Worm (Caenorhabditis elegans) whole organism, midembryonic: ENCODE results near the gene T07G12.3.

Experiments used
- T22C8.4 ChIP-seq: fragments of 200-800 bp; sonication (Bioruptor generic); IDR thresholded peaks from 2 replicates; pipeline ENCODE4 v1.3.6; 2022; ENCODE audit warnings: missing genetic modification characterization, missing compliant biosample characterization
- cog-1 ChIP-seq: sonication (generic microtip); optimal IDR thresholded peaks from 2 replicates; lab custom pipeline; 2016; ENCODE audit warnings: missing genetic modification characterization, missing compliant biosample characterization
- med-1 ChIP-seq: sonication (generic microtip); optimal IDR thresholded peaks from 2 replicates; lab custom pipeline; 2017; ENCODE audit warnings: missing genetic modification characterization, mild to moderate bottlenecking, missing compliant biosample characterization, antibody characterized with exemption, missing genetic modification reagents; ENCODE audit not compliant: insufficient read depth
- ref-1 ChIP-seq: fragments of 200-800 bp; sonication (Bioruptor generic); conservative IDR thresholded peaks from 2 replicates; pipeline ENCODE4 v1.3.6; 2022; ENCODE audit warnings: missing genetic modification reagents, missing genetic modification characterization, missing compliant biosample characterization

DNA sequence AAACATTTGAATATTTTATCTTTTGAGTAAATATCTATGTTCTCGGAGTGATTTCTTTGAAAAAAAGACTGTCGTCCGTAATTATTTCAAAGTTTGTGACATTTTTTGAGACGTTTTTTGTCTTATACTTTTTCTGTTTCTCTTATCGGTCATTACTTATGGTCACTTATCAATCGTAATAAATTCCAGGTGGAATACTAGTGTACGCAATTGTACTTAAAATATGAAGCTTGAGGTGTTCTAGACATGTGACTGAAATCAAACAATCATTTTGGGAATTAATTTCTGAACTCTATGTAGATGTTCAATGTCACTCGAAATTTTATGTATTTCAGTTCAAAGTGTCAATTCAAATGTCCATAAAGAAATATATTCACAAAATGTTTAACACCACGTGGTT, 8.5 kb downstream of the T07G12.3 start:
- TF ChIP-seq ref-1 (GFP tag; lab: Robert Waterston, UW), result no peak
- no peak for TF ChIP-seq med-1 (GFP tag; lab: Kevin White, UChicago)
- no peak for TF ChIP-seq T22C8.4 (GFP tag; lab: Robert Waterston, UW)
- TF ChIP-seq cog-1 (tag; lab: Kevin White, UChicago), result no peak
